Fruit fly (Drosophila melanogaster): Measurements from ENCODE around the gene RpS27A.

dm6 chr2L:10403803-10404315 lies 4.3 kb upstream of the RpS27A start:
- TF ChIP-seq CG8478 (optimal IDR thresholded peaks at IDR 0.05) (no peak), CTCF (optimal IDR thresholded peaks at IDR 0.05) (no peak)

Measured in S2 (cell line).